In the genomic region with DNA sequence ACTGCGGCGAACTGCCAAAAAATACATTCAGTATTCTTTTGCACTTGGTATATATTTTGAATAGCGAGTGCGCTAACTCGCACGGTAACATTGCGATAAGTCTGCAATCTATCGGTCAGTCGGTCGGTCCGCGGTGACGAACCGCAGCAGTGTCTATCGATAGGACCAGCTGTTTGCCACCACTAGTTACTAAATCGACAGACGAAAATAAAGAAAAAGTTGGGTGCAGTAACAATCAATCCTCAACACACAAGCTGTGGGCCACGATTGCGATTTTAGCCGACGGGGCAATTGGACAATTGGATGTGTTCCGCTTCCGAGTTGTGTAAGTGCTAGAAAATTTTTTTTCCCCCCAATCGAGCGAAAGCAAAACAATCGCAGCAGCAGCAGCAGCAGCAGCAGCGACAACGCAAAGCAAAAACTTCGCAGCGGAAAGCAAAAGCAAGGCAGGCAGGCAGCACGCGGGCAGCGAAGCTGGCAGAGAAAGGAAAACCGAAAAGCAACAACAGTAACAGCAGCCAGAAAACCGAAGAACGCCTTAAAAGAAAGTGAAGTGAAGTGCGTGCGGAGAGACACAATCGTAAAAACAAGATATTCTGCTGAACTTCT, we compare ENCODE assay signal across 5 fruit fly cellular contexts.
A peak's percentile ranks its signal among the peaks of the same experiment; 100 is the strongest.
TF ChIP-seq lines count a peak whose summit lies in the region.

A gene (plus strand): TSS at position 96 of the 609 bp plus-strand sequence.

- peak; percentile 11 for TF ChIP-seq CTCF in whole organism, embryonic (GFP tag; optimal IDR thresholded peaks at IDR 0.05; lab: Kevin White, UChicago)

TF ChIP-seq in whole organism, adult, 20 proteins besides CTCF, POLR2A, EP300 and RAD21 (continues in another document):
- TF ChIP-seq CG14711 (tag; optimal IDR thresholded peaks at IDR 0.05; lab: Kevin White, UChicago): peak; percentile 8
- no peak for TF ChIP-seq CG1620 (GFP tag; optimal IDR thresholded peaks at IDR 0.05; lab: Kevin White, UChicago)
- no peak for TF ChIP-seq cnc (optimal IDR thresholded peaks at IDR 0.05; lab: Kevin White, UChicago)
- peak; percentile 17 for TF ChIP-seq CG7101 (tag; optimal IDR thresholded peaks at IDR 0.05; lab: Kevin White, UChicago)
- no peak for TF ChIP-seq CG7045 (GFP tag; optimal IDR thresholded peaks at IDR 0.05; lab: Kevin White, UChicago)
- peak; percentile 24 for TF ChIP-seq Mnt (GFP tag; optimal IDR thresholded peaks at IDR 0.05; lab: Kevin White, UChicago)
- TF ChIP-seq Crg-1 (GFP tag; optimal IDR thresholded peaks at IDR 0.05; lab: Kevin White, UChicago): no peak
- no peak for TF ChIP-seq ovo (GFP tag; optimal IDR thresholded peaks at IDR 0.05; lab: Kevin White, UChicago)
- TF ChIP-seq kay (GFP tag; lab: Kevin White, UChicago; ENCODE audit: borderline replicate concordance): no peak
- TF ChIP-seq tj (GFP tag; optimal IDR thresholded peaks at IDR 0.05; lab: Kevin White, UChicago): no peak
- no peak for TF ChIP-seq CG33017 (tag; optimal IDR thresholded peaks at IDR 0.05; lab: Kevin White, UChicago)
- TF ChIP-seq cic (GFP tag; optimal IDR thresholded peaks at IDR 0.05; lab: Kevin White, UChicago): no peak
- no peak for TF ChIP-seq Hr96 (GFP tag; optimal IDR thresholded peaks at IDR 0.05; lab: Kevin White, UChicago)
- TF ChIP-seq toe (GFP tag; optimal IDR thresholded peaks at IDR 0.05; lab: Kevin White, UChicago): no peak
- TF ChIP-seq CG5204 (GFP tag; optimal IDR thresholded peaks at IDR 0.05; lab: Kevin White, UChicago): no peak
- TF ChIP-seq Clk (GFP tag; optimal IDR thresholded peaks at IDR 0.05; lab: Kevin White, UChicago): no peak
- TF ChIP-seq pad (GFP tag; optimal IDR thresholded peaks at IDR 0.05; lab: Kevin White, UChicago): no peak

TF ChIP-seq in whole organism, embryonic, 481 proteins besides CTCF, POLR2A, EP300 and RAD21 (continues in another document):
- TF ChIP-seq schlank (tag; optimal IDR thresholded peaks at IDR 0.05; lab: Kevin White, UChicago) (no peak), CG2678 (tag; optimal IDR thresholded peaks at IDR 0.05; lab: Kevin White, UChicago) (no peak), CG1602 (GFP tag; optimal IDR thresholded peaks at IDR 0.05; lab: Kevin White, UChicago) (no peak), pfk (GFP tag; optimal IDR thresholded peaks at IDR 0.05; lab: Kevin White, UChicago) (no peak), NC2β (GFP tag; optimal IDR thresholded peaks at IDR 0.05; lab: Kevin White, UChicago) (peak; percentile 27), Side (GFP tag; optimal IDR thresholded peaks at IDR 0.05; lab: Kevin White, UChicago) (no peak), Sox100B (GFP tag; optimal IDR thresholded peaks at IDR 0.05; lab: Kevin White, UChicago) (no peak), CG12769 (tag; optimal IDR thresholded peaks at IDR 0.05; lab: Kevin White, UChicago) (peak; percentile 18), CG17912 (GFP tag; optimal IDR thresholded peaks at IDR 0.05; lab: Kevin White, UChicago) (no peak), trh (GFP tag; optimal IDR thresholded peaks at IDR 0.05; lab: Kevin White, UChicago) (no peak), fu2 (GFP tag; optimal IDR thresholded peaks at IDR 0.05; lab: Kevin White, UChicago) (no peak), CG5245 (GFP tag; optimal IDR thresholded peaks at IDR 0.05; lab: Kevin White, UChicago) (no peak), zfh1 (GFP tag; IDR thresholded peaks at IDR 0.05; lab: Robert Waterston, UW) (no peak), CG15514 (GFP tag; optimal IDR thresholded peaks at IDR 0.05; lab: Kevin White, UChicago) (peak; percentile 87), Scr (GFP tag; IDR thresholded peaks at IDR 0.05; lab: Robert Waterston, UW; ENCODE audit: partially characterized antibody) (peak; percentile 84), stwl (tag; optimal IDR thresholded peaks at IDR 0.05; lab: Kevin White, UChicago) (peak; percentile 91), eyg (GFP tag; optimal IDR thresholded peaks at IDR 0.05; lab: Kevin White, UChicago) (no peak), CG15269 (tag; optimal IDR thresholded peaks at IDR 0.05; lab: Kevin White, UChicago) (no peak)

TF ChIP-seq in whole organism, prepupa, 60 proteins besides CTCF, POLR2A, EP300 and RAD21 (continues in another document):
- TF ChIP-seq CG34406 (GFP tag; optimal IDR thresholded peaks at IDR 0.05; lab: Kevin White, UChicago) (no peak), Hr38 (GFP tag; optimal IDR thresholded peaks at IDR 0.05; lab: Kevin White, UChicago) (no peak), acj6 (GFP tag; optimal IDR thresholded peaks at IDR 0.05; lab: Kevin White, UChicago) (no peak), CG3032 (tag; optimal IDR thresholded peaks at IDR 0.05; lab: Kevin White, UChicago) (no peak), CG11294 (GFP tag; IDR thresholded peaks at IDR 0.05; lab: Robert Waterston, UW) (no peak), CG6276 (GFP tag; optimal IDR thresholded peaks at IDR 0.05; lab: Kevin White, UChicago) (peak; percentile 23), salr (GFP tag; optimal IDR thresholded peaks at IDR 0.05; lab: Kevin White, UChicago) (no peak), svp (GFP tag; lab: Kevin White, UChicago) (peak; percentile 51), CG8319 (GFP tag; optimal IDR thresholded peaks at IDR 0.05; lab: Kevin White, UChicago) (no peak), achi (GFP tag; optimal IDR thresholded peaks at IDR 0.05; lab: Kevin White, UChicago) (no peak), esn (GFP tag; optimal IDR thresholded peaks at IDR 0.05; lab: Kevin White, UChicago) (peak; percentile 5), Met (GFP tag; optimal IDR thresholded peaks at IDR 0.05; lab: Kevin White, UChicago) (no peak), Sox102F (GFP tag; optimal IDR thresholded peaks at IDR 0.05; lab: Kevin White, UChicago) (peak; percentile 0), Sox15 (GFP tag; optimal IDR thresholded peaks at IDR 0.05; lab: Kevin White, UChicago) (no peak), CG32006 (GFP tag; optimal IDR thresholded peaks at IDR 0.05; lab: Kevin White, UChicago) (no peak), CG9139 (GFP tag; optimal IDR thresholded peaks at IDR 0.05; lab: Kevin White, UChicago) (no peak), pdm3 (GFP tag; optimal IDR thresholded peaks at IDR 0.05; lab: Kevin White, UChicago) (no peak), CG16779 (tag; optimal IDR thresholded peaks at IDR 0.05; lab: Kevin White, UChicago) (no peak), CG4318 (GFP tag; optimal IDR thresholded peaks at IDR 0.05; lab: Kevin White, UChicago) (no peak)

TF ChIP-seq in whole organism, pupa, 21 proteins besides CTCF, POLR2A, EP300 and RAD21:
- TF ChIP-seq CG15710 (tag; optimal IDR thresholded peaks at IDR 0.05; lab: Kevin White, UChicago) (no peak), Ets98B (GFP tag; IDR thresholded peaks at IDR 0.05; lab: Robert Waterston, UW) (peak; percentile 20; the same call in 1 of the 2 replicates), CG4496 (GFP tag; IDR thresholded peaks at IDR 0.05; lab: Robert Waterston, UW) (0 out of 3 replicates have a peak, but pooled peaks have one; percentile 30), Snoo (tag; optimal IDR thresholded peaks at IDR 0.05; lab: Kevin White, UChicago) (peak; percentile 17), EcR (GFP tag; optimal IDR thresholded peaks at IDR 0.05; lab: Kevin White, UChicago) (peak; percentile 26), CG8301 (tag; optimal IDR thresholded peaks at IDR 0.05; lab: Kevin White, UChicago) (peak; percentile 27), CG32121 (GFP tag; IDR thresholded peaks at IDR 0.05; lab: Robert Waterston, UW) (no peak)

TF ChIP-seq in whole organism, wandering third instar larva, 38 proteins besides CTCF, POLR2A, EP300 and RAD21:
- TF ChIP-seq lola (GFP tag; optimal IDR thresholded peaks at IDR 0.05; lab: Kevin White, UChicago): no peak
- no peak for TF ChIP-seq GATAd (GFP tag; optimal IDR thresholded peaks at IDR 0.05; lab: Kevin White, UChicago)
- TF ChIP-seq woc (GFP tag; optimal IDR thresholded peaks at IDR 0.05; lab: Kevin White, UChicago): no peak
- no peak for TF ChIP-seq OdsH (GFP tag; optimal IDR thresholded peaks at IDR 0.05; lab: Kevin White, UChicago)
- TF ChIP-seq foxo (GFP tag; optimal IDR thresholded peaks at IDR 0.05; lab: Kevin White, UChicago): peak in 1 of 2 experiments; percentile 7
- no peak for TF ChIP-seq tai (GFP tag; optimal IDR thresholded peaks at IDR 0.05; lab: Kevin White, UChicago)
- peak; percentile 16 for TF ChIP-seq Sp1 (GFP tag; optimal IDR thresholded peaks at IDR 0.05; lab: Kevin White, UChicago)
- peak; percentile 11 for TF ChIP-seq h (GFP tag; optimal IDR thresholded peaks at IDR 0.05; lab: Kevin White, UChicago)
- TF ChIP-seq psq (GFP tag; optimal IDR thresholded peaks at IDR 0.05; lab: Kevin White, UChicago): peak; percentile 75
- no peak for TF ChIP-seq dsf (GFP tag; optimal IDR thresholded peaks at IDR 0.05; lab: Kevin White, UChicago; ENCODE audit: borderline replicate concordance)
- TF ChIP-seq brk (GFP tag; optimal IDR thresholded peaks at IDR 0.05; lab: Kevin White, UChicago): no peak
- TF ChIP-seq Vsx2 (GFP tag; optimal IDR thresholded peaks at IDR 0.05; lab: Kevin White, UChicago; ENCODE audit: partially characterized antibody): no peak
- peak; percentile 57 for TF ChIP-seq Hr83 (GFP tag; optimal IDR thresholded peaks at IDR 0.05; lab: Kevin White, UChicago; ENCODE audit: poor library complexity, severe bottlenecking)
- TF ChIP-seq Dfd (GFP tag; optimal IDR thresholded peaks at IDR 0.05; lab: Kevin White, UChicago): no peak
- no peak for TF ChIP-seq CrebA (GFP tag; optimal IDR thresholded peaks at IDR 0.05; lab: Kevin White, UChicago; ENCODE audit: borderline replicate concordance)
- TF ChIP-seq fru (GFP tag; optimal IDR thresholded peaks at IDR 0.05; lab: Kevin White, UChicago): peak; percentile 75
- TF ChIP-seq Hnf4 (GFP tag; optimal IDR thresholded peaks at IDR 0.05; lab: Kevin White, UChicago): peak; percentile 49
- no peak for TF ChIP-seq N (GFP tag; optimal IDR thresholded peaks at IDR 0.05; lab: Kevin White, UChicago)
- TF ChIP-seq ey (GFP tag; optimal IDR thresholded peaks at IDR 0.05; lab: Kevin White, UChicago): no peak
- no peak for TF ChIP-seq Myc (optimal IDR thresholded peaks at IDR 0.05; lab: Kevin White, UChicago)
- no peak for TF ChIP-seq Hr78 (GFP tag; optimal IDR thresholded peaks at IDR 0.05; lab: Kevin White, UChicago)
- no peak for TF ChIP-seq br (GFP tag; optimal IDR thresholded peaks at IDR 0.05; lab: Kevin White, UChicago)
- no peak for TF ChIP-seq Abd-B (GFP tag; optimal IDR thresholded peaks at IDR 0.05; lab: Kevin White, UChicago)
